Worm (Caenorhabditis elegans): ENCODE data around the gene tph-1.
A peak's percentile ranks its signal among the peaks of the same experiment; 100 is the strongest.

The tph-1 gene

ce11 chrII:7598702-7599314, 49.7 kb downstream of the tph-1 start, which contains the start of gene pgam-5:
Gene pgam-5 (minus strand): TSS chrII:7598752.
- TF ChIP-seq madf-3 (GFP tag; IDR thresholded peaks at IDR 0.05) (0 out of 2 replicates have a peak, but pooled peaks have one; percentile 12), F33H1.4 (GFP tag; IDR thresholded peaks at IDR 0.05) (peak; percentile 49; the same call in 1 of the 2 replicates), T07F8.4 (tag; optimal IDR thresholded peaks at IDR 0.05) (no peak), egl-44 (GFP tag; IDR thresholded peaks at IDR 0.05) (no peak), him-1 (tag; optimal IDR thresholded peaks at IDR 0.05) (no peak), fkh-3 (tag; optimal IDR thresholded peaks at IDR 0.05) (no peak), Y79H2A.3 (GFP tag; conservative IDR thresholded peaks at IDR 0.05) (0 out of 2 replicates have a peak, but pooled peaks have one; percentile 23), aptf-2 (GFP tag; conservative IDR thresholded peaks at IDR 0.05) (0 out of 2 replicates have a peak, but pooled peaks have one; percentile 30), madf-8 (GFP tag; conservative IDR thresholded peaks at IDR 0.05) (peak; percentile 80), nhr-120 (GFP tag; IDR thresholded peaks at IDR 0.05) (no peak), B0019.2 (GFP tag; conservative IDR thresholded peaks at IDR 0.05) (0 out of 2 replicates have a peak, but pooled peaks have one; percentile 29), F39B2.1 (GFP tag; IDR thresholded peaks at IDR 0.05) (no peak), snpc-1.3 (tag; optimal IDR thresholded peaks at IDR 0.05; ENCODE audit: insufficient read depth) (peak; percentile 29), C06A6.2 (GFP tag; conservative IDR thresholded peaks at IDR 0.05) (no peak), F55B11.4 (tag; optimal IDR thresholded peaks at IDR 0.05; ENCODE audit: borderline replicate concordance, insufficient read depth) (no peak), F57C9.4 (tag; optimal IDR thresholded peaks at IDR 0.05) (no peak), snpc-1.1 (tag; optimal IDR thresholded peaks at IDR 0.05; ENCODE audit: insufficient read depth) (peak; percentile 41), F23B12.7 (tag; optimal IDR thresholded peaks at IDR 0.05; ENCODE audit: insufficient read depth) (no peak), snpc-3.4 (tag; optimal IDR thresholded peaks at IDR 0.05) (peak; percentile 64), Y67H2A.10 (GFP tag; conservative IDR thresholded peaks at IDR 0.05) (no peak), F10E7.11 (tag; optimal IDR thresholded peaks at IDR 0.05) (no peak), D2030.7 (GFP tag; IDR thresholded peaks at IDR 0.05) (peak; percentile 24; the same call in 1 of the 2 replicates), lin-54 (GFP tag; optimal IDR thresholded peaks at IDR 0.05) (peak; percentile 72), ztf-18 (tag; optimal IDR thresholded peaks at IDR 0.05) (peak; percentile 2), atf-7 (tag; optimal IDR thresholded peaks at IDR 0.05) (no peak), rcor-1 (GFP tag; IDR thresholded peaks at IDR 0.05) (0 out of 2 replicates have a peak, but pooled peaks have one; percentile 22), snpc-4 (GFP tag; optimal IDR thresholded peaks at IDR 0.05) (no peak), snpc-4 (tag; optimal IDR thresholded peaks at IDR 0.05) (no peak), madf-6 (GFP tag; IDR thresholded peaks at IDR 0.05) (peak; percentile 93), dox-1 (GFP tag; IDR thresholded peaks at IDR 0.05) (peak; percentile 46), zim-3 (tag; optimal IDR thresholded peaks at IDR 0.05) (no peak), lsl-1 (GFP tag; optimal IDR thresholded peaks at IDR 0.05) (peak; percentile 58), ceh-91 (GFP tag; IDR thresholded peaks at IDR 0.05) (peak; percentile 71; the same call in 1 of the 2 replicates), somi-1 (GFP tag; optimal IDR thresholded peaks at IDR 0.05) (no peak), dpl-1 (GFP tag; optimal IDR thresholded peaks at IDR 0.05) (peak; percentile 51), Y53G8AR.9 (GFP tag; conservative IDR thresholded peaks at IDR 0.05) (no peak), efl-1 (GFP tag; optimal IDR thresholded peaks at IDR 0.05) (peak; percentile 81), xnd-1 (tag; optimal IDR thresholded peaks at IDR 0.05) (peak; percentile 61), hmg-1.2 (GFP tag; IDR thresholded peaks at IDR 0.05) (peak; percentile 37; the same call in 1 of the 2 replicates), madf-10 (tag; optimal IDR thresholded peaks at IDR 0.05) (no peak)

Data from whole organism, young adult.